Worm (Caenorhabditis elegans): ENCODE results near the gene cdh-4.

ce11 chrIII:4530968-4531367, 10.8 kb downstream of the cdh-4 start:
- no peak for TF ChIP-seq nhr-28 (tag; optimal IDR thresholded peaks at IDR 0.05)
- TF ChIP-seq unc-130 (tag; optimal IDR thresholded peaks at IDR 0.05) = no peak
- TF ChIP-seq efl-1 (optimal IDR thresholded peaks at IDR 0.05) = no peak
- peak in 1 of 2 experiments; percentile 34 for TF ChIP-seq efl-1 (GFP tag; optimal IDR thresholded peaks at IDR 0.05 in 1 of 2)
- TF ChIP-seq ets-5 (GFP tag; IDR thresholded peaks at IDR 0.05) = no peak
- TF ChIP-seq lin-14 (GFP tag; optimal IDR thresholded peaks at IDR 0.05) = no peak
- no peak for TF ChIP-seq snpc-4 (tag; optimal IDR thresholded peaks at IDR 0.05)
- TF ChIP-seq nhr-237 (tag; optimal IDR thresholded peaks at IDR 0.05) = no peak
- TF ChIP-seq hpl-2 (GFP tag; optimal IDR thresholded peaks at IDR 0.05) = no peak
- TF ChIP-seq lin-39 (tag; optimal IDR thresholded peaks at IDR 0.05) = no peak
